Worm (Caenorhabditis elegans) whole organism, L1 larva: ENCODE data around the gene K03H1.7.

Experiments
- swsn-7 ChIP-seq: sonication (generic microtip); optimal IDR thresholded peaks from 2 replicates; lab custom pipeline; 2016; ENCODE audit warnings: missing genetic modification characterization, missing compliant biosample characterization
- unc-130 ChIP-seq: fragments of 150-350 bp; optimal IDR thresholded peaks from 2 replicates; lab custom pipeline; 2017; ENCODE audit warnings: missing biosample characterization, missing genetic modification characterization, inconsistent platforms

DNA sequence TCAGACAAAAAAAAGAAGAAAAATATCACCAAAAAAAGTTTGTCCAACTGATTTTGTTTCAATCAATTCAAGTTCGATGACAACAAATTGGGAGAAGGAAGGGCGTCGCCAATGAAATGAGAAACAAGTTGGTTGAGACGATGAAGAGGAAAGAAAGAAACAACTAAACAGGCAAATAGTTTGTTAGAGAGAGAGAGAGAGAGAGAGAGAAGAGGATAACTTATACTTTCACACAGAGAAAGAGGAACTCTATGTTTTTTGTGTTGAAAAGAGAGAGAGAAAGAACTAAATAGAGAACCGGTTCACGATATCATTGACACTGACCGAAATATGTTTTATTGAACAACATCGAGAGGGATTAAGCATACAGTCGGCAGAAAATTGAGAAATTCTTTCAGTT lies 39.6 kb upstream of the K03H1.7 start:
- TF ChIP-seq swsn-7 (tag; lab: Kevin White, UChicago) (no peak), unc-130 (tag; lab: Kevin White, UChicago) (no peak)
